Fruit fly (Drosophila melanogaster) whole organism, prepupa: ENCODE measurements around the gene CG1161.

Experiments used
- CG10669 ChIP-seq: fragments of 200-800 bp; sonication (Bioruptor generic); optimal IDR thresholded peaks from 3 replicates; lab custom pipeline; 2018; ENCODE audit warnings: missing biosample characterization, mild to moderate bottlenecking, missing genetic modification characterization, moderate library complexity
- CG11762 ChIP-seq: fragments of 200-800 bp; sonication (Bioruptor generic); optimal IDR thresholded peaks from 3 replicates; lab custom pipeline; 2016; ENCODE audit warnings: missing biosample characterization, missing genetic modification characterization; ENCODE audit not compliant: insufficient read depth
- CG15336 ChIP-seq: fragments of 200-800 bp; sonication (Bioruptor generic); IDR thresholded peaks from 2 replicates; pipeline ENCODE4 v1.3.6; 2022; ENCODE audit warnings: missing biosample characterization, missing genetic modification characterization
- CG16779 ChIP-seq: fragments of 200-800 bp; sonication (Bioruptor generic); optimal IDR thresholded peaks from 3 replicates; lab custom pipeline; 2017; ENCODE audit warnings: missing biosample characterization, mild to moderate bottlenecking, missing genetic modification characterization
- CG31627 ChIP-seq: fragments of 200-800 bp; sonication (Bioruptor generic); optimal IDR thresholded peaks from 3 replicates; lab custom pipeline; 2016; ENCODE audit warnings: missing biosample characterization, missing genetic modification characterization
- CG32006 ChIP-seq: fragments of 200-800 bp; sonication (Bioruptor generic); optimal IDR thresholded peaks from 3 replicates; lab custom pipeline; 2017; ENCODE audit warnings: missing biosample characterization, mild to moderate bottlenecking, missing genetic modification characterization
- CG34406 ChIP-seq: fragments of 200-800 bp; sonication (Bioruptor generic); optimal IDR thresholded peaks from 3 replicates; lab custom pipeline; 2016; ENCODE audit warnings: missing biosample characterization, missing genetic modification characterization
- CG3919 ChIP-seq: fragments of 200-800 bp; sonication (Bioruptor generic); optimal IDR thresholded peaks from 3 replicates; lab custom pipeline; 2016; ENCODE audit warnings: missing biosample characterization, missing genetic modification characterization
- CG4318 ChIP-seq: fragments of 200-800 bp; sonication (Bioruptor generic); optimal IDR thresholded peaks from 3 replicates; lab custom pipeline; 2017; ENCODE audit warnings: missing biosample characterization, mild to moderate bottlenecking, missing genetic modification characterization
- CG6276 ChIP-seq: fragments of 200-800 bp; sonication (Bioruptor generic); optimal IDR thresholded peaks from 2 replicates; lab custom pipeline; 2017; ENCODE audit warnings: missing biosample characterization, mild to moderate bottlenecking, missing genetic modification characterization
- CG6854 ChIP-seq: fragments of 200-800 bp; sonication (Bioruptor generic); optimal IDR thresholded peaks from 2 replicates; lab custom pipeline; 2017; ENCODE audit warnings: missing biosample characterization, mild to moderate bottlenecking, missing genetic modification characterization
- CG8119 ChIP-seq: fragments of 200-800 bp; sonication (Bioruptor generic); IDR thresholded peaks from 3 replicates; pipeline ENCODE4 v1.3.6; 2022; ENCODE audit warnings: missing biosample characterization, missing genetic modification characterization
- CG8319 ChIP-seq: fragments of 200-800 bp; sonication (Bioruptor generic); optimal IDR thresholded peaks from 3 replicates; lab custom pipeline; 2016; ENCODE audit warnings: missing biosample characterization, missing genetic modification characterization
- CG8632 ChIP-seq: fragments of 200-800 bp; sonication (Bioruptor generic); optimal IDR thresholded peaks from 3 replicates; lab custom pipeline; 2016; ENCODE audit warnings: missing biosample characterization, missing genetic modification characterization
- CG9139 ChIP-seq: fragments of 200-800 bp; sonication (Bioruptor generic); optimal IDR thresholded peaks from 3 replicates; lab custom pipeline; 2017; ENCODE audit warnings: missing biosample characterization, mild to moderate bottlenecking, missing genetic modification characterization
- Eip78C ChIP-seq: fragments of 200-800 bp; sonication (Bioruptor generic); peaks from one replicate; lab custom pipeline; 2016; ENCODE audit warnings: missing biosample characterization, missing genetic modification characterization
- Ets21C ChIP-seq: fragments of 200-800 bp; sonication (Bioruptor generic); optimal IDR thresholded peaks from 3 replicates; lab custom pipeline; 2016; ENCODE audit warnings: missing biosample characterization, missing genetic modification characterization
- Ets96B ChIP-seq: fragments of 200-800 bp; optimal IDR thresholded peaks from 2 replicates; lab custom pipeline; 2019; ENCODE audit warnings: missing biosample characterization, mild to moderate bottlenecking, missing genetic modification characterization, moderate library complexity
- Gug ChIP-seq: fragments of 200-800 bp; sonication (Bioruptor generic); IDR thresholded peaks from 2 replicates; pipeline ENCODE4 v1.3.6; 2022; ENCODE audit warnings: missing biosample characterization, missing genetic modification characterization
- Hr38 ChIP-seq: sonication (Bioruptor generic); optimal IDR thresholded peaks from 2 replicates; lab custom pipeline; 2016; ENCODE audit warnings: missing biosample characterization, missing genetic modification characterization
- Hr4 ChIP-seq: fragments of 200-800 bp; sonication (Bioruptor generic); optimal IDR thresholded peaks from 3 replicates; lab custom pipeline; 2016; ENCODE audit warnings: missing biosample characterization, missing genetic modification characterization
- Lpt ChIP-seq: fragments of 200-800 bp; sonication (Bioruptor generic); optimal IDR thresholded peaks from 3 replicates; lab custom pipeline; 2016; ENCODE audit warnings: missing biosample characterization, missing genetic modification characterization
- Met ChIP-seq: fragments of 200-800 bp; sonication (Bioruptor generic); optimal IDR thresholded peaks from 3 replicates; lab custom pipeline; 2016; ENCODE audit warnings: missing biosample characterization, missing genetic modification characterization
- Smox ChIP-seq: fragments of 200-800 bp; sonication (Bioruptor generic); optimal IDR thresholded peaks from 3 replicates; lab custom pipeline; 2016; ENCODE audit warnings: missing biosample characterization, missing genetic modification characterization
- Sox14 ChIP-seq: fragments of 200-800 bp; sonication (Bioruptor generic); optimal IDR thresholded peaks from 3 replicates; lab custom pipeline; 2016; ENCODE audit warnings: missing biosample characterization, missing genetic modification characterization
- Sox15 ChIP-seq: fragments of 200-800 bp; sonication (Bioruptor generic); optimal IDR thresholded peaks from 3 replicates; lab custom pipeline; 2016; ENCODE audit warnings: missing biosample characterization, missing genetic modification characterization
- cyc ChIP-seq: fragments of 200-800 bp; sonication (Bioruptor generic); optimal IDR thresholded peaks from 3 replicates; lab custom pipeline; 2016; ENCODE audit warnings: missing biosample characterization, missing genetic modification characterization
- dsx ChIP-seq: fragments of 200-800 bp; optimal IDR thresholded peaks from 3 replicates; lab custom pipeline; 2019; ENCODE audit warnings: missing biosample characterization, mild to moderate bottlenecking, missing genetic modification characterization, moderate library complexity; ENCODE audit not compliant: poor library complexity, severe bottlenecking
- eg ChIP-seq: fragments of 200-800 bp; sonication (Bioruptor generic); IDR thresholded peaks from 3 replicates; pipeline ENCODE4 v1.3.6; 2022; ENCODE audit warnings: missing biosample characterization, missing genetic modification characterization
- esn ChIP-seq: fragments of 200-800 bp; sonication (Bioruptor generic); optimal IDR thresholded peaks from 2 replicates; lab custom pipeline; 2016; ENCODE audit warnings: missing biosample characterization, mild to moderate bottlenecking, missing genetic modification characterization, moderate library complexity
- fd85E ChIP-seq: fragments of 200-800 bp; sonication (Bioruptor generic); optimal IDR thresholded peaks from 3 replicates; lab custom pipeline; 2016; ENCODE audit warnings: missing biosample characterization, missing genetic modification characterization
- fkh ChIP-seq: fragments of 200-800 bp; sonication (Bioruptor generic); optimal IDR thresholded peaks from 3 replicates; lab custom pipeline; 2017; ENCODE audit warnings: missing biosample characterization, mild to moderate bottlenecking, missing genetic modification characterization, moderate library complexity
- lz ChIP-seq: fragments of 200-800 bp; sonication (Bioruptor generic); optimal IDR thresholded peaks from 3 replicates; lab custom pipeline; 2016; ENCODE audit warnings: missing biosample characterization, missing genetic modification characterization
- net ChIP-seq: fragments of 200-800 bp; sonication (Bioruptor generic); optimal IDR thresholded peaks from 3 replicates; lab custom pipeline; 2016; ENCODE audit warnings: missing biosample characterization, missing genetic modification characterization
- pdm3 ChIP-seq: fragments of 200-800 bp; sonication (Bioruptor generic); optimal IDR thresholded peaks from 3 replicates; lab custom pipeline; 2016; ENCODE audit warnings: missing biosample characterization, missing genetic modification characterization
- salr ChIP-seq, 2 experiments: fragments of 200-800 bp; sonication (Bioruptor generic); optimal IDR thresholded peaks; 3 replicates each; lab custom pipeline; 2016 to 2018; ENCODE audit warnings: missing biosample characterization in 2 of 2, missing genetic modification characterization in 2 of 2, mild to moderate bottlenecking in 1 of 2
- spab ChIP-seq: fragments of 200-800 bp; sonication (Bioruptor generic); optimal IDR thresholded peaks from 2 replicates; lab custom pipeline; 2017; ENCODE audit warnings: missing biosample characterization, mild to moderate bottlenecking, missing genetic modification characterization, missing genetic modification reagents
- ss ChIP-seq, 2 experiments: fragments of 200-800 bp; sonication (Bioruptor generic); optimal IDR thresholded peaks; 2 replicates in 1 of 2; 3 replicates in 1 of 2; lab custom pipeline; 2017 to 2018; ENCODE audit warnings: mild to moderate bottlenecking in 2 of 2, missing biosample characterization in 2 of 2, missing genetic modification characterization in 2 of 2, moderate library complexity in 1 of 2
- topi ChIP-seq: fragments of 200-800 bp; sonication (Bioruptor generic); optimal IDR thresholded peaks from 3 replicates; lab custom pipeline; 2016; ENCODE audit warnings: missing biosample characterization, missing genetic modification characterization
- vri ChIP-seq: fragments of 200-800 bp; sonication (Bioruptor generic); optimal IDR thresholded peaks from 3 replicates; lab custom pipeline; 2016; ENCODE audit warnings: missing biosample characterization, mild to moderate bottlenecking, missing genetic modification characterization

The CG1161 gene

dm6 chr3R:5317654-5318129 lies 37.2 kb upstream of the CG1161 start (continued):
- TF ChIP-seq CG10669 (no peak), Sox14 (GFP tag; lab: Kevin White, UChicago) (no peak), CG6854 (GFP tag; lab: Kevin White, UChicago) (peak; percentile 42), lz (GFP tag; lab: Kevin White, UChicago) (no peak), Ets21C (GFP tag; lab: Kevin White, UChicago) (no peak), Hr4 (GFP tag; lab: Kevin White, UChicago) (no peak), salr (GFP tag; optimal IDR thresholded peaks at IDR 0.05; lab: Kevin White, UChicago) (peak in 1 of 2 experiments; percentile 11), CG3919 (no peak), Smox (GFP tag; lab: Kevin White, UChicago) (no peak), CG8319 (GFP tag; lab: Kevin White, UChicago) (no peak), spab (GFP tag; lab: Kevin White, UChicago) (no peak), cyc (GFP tag; lab: Kevin White, UChicago) (no peak)

dm6 chr3R:5319059-5319785 lies 35.7 kb upstream of the CG1161 start:
- TF ChIP-seq Eip78C (GFP tag; lab: Kevin White, UChicago): peak; percentile 69
- peak; percentile 44 for TF ChIP-seq Met (GFP tag; lab: Kevin White, UChicago)
- TF ChIP-seq vri (GFP tag; lab: Kevin White, UChicago): peak; percentile 70
- TF ChIP-seq CG9139 (GFP tag; lab: Kevin White, UChicago): no peak
- no peak for TF ChIP-seq CG3919
- no peak for TF ChIP-seq topi (GFP tag; lab: Kevin White, UChicago)
- no peak for TF ChIP-seq CG16779 (tag; lab: Kevin White, UChicago)
- TF ChIP-seq fkh (GFP tag; lab: Kevin White, UChicago): peak; percentile 88
- peak; percentile 24 for TF ChIP-seq esn (GFP tag; lab: Kevin White, UChicago)

- TF ChIP-seq ss (GFP tag; optimal IDR thresholded peaks at IDR 0.05; lab: Kevin White, UChicago): peak in 1 of 2 experiments; percentile 15
- peak; percentile 86 for TF ChIP-seq fkh (GFP tag; lab: Kevin White, UChicago)
- peak; percentile 60 for TF ChIP-seq Sox14 (GFP tag; lab: Kevin White, UChicago)
- peak; percentile 60 for TF ChIP-seq vri (GFP tag; lab: Kevin White, UChicago)
- TF ChIP-seq Eip78C (GFP tag; lab: Kevin White, UChicago): peak; percentile 71
- TF ChIP-seq eg (GFP tag; lab: Robert Waterston, UW): no peak
These were observed 34.2 kb upstream of the CG1161 start for dm6 chr3R:5320672-5321071.

dm6 chr3R:5322182-5322609 lies 32.7 kb upstream of the CG1161 start:
- TF ChIP-seq net (no peak), CG32006 (GFP tag; lab: Kevin White, UChicago) (no peak), lz (GFP tag; lab: Kevin White, UChicago) (no peak)

dm6 chr3R:5323741-5324538 lies 31.0 kb upstream of the CG1161 start:
- peak; percentile 33 for TF ChIP-seq CG9139 (GFP tag; lab: Kevin White, UChicago)
- TF ChIP-seq Hr4 (GFP tag; lab: Kevin White, UChicago): peak; percentile 68
- TF ChIP-seq CG6276 (GFP tag; lab: Kevin White, UChicago): peak; percentile 51
- no peak for TF ChIP-seq CG8632 (GFP tag; lab: Kevin White, UChicago)
- no peak for TF ChIP-seq fd85E
- no peak for TF ChIP-seq Ets96B (tag; lab: Kevin White, UChicago)
- TF ChIP-seq CG11762 (GFP tag; lab: Kevin White, UChicago): no peak
- no peak for TF ChIP-seq CG34406 (GFP tag; lab: Kevin White, UChicago)
- TF ChIP-seq CG16779 (tag; lab: Kevin White, UChicago): no peak
- TF ChIP-seq Gug (GFP tag; lab: Robert Waterston, UW): no peak
- TF ChIP-seq Lpt: no peak
- TF ChIP-seq Hr38 (GFP tag; lab: Kevin White, UChicago): no peak
- peak; percentile 19 for TF ChIP-seq CG4318 (GFP tag; lab: Kevin White, UChicago)
- peak; percentile 51 for TF ChIP-seq fkh (GFP tag; lab: Kevin White, UChicago)
- TF ChIP-seq dsx (GFP tag; lab: Kevin White, UChicago): peak; percentile 65
- TF ChIP-seq pdm3 (GFP tag; lab: Kevin White, UChicago): peak; percentile 41
- TF ChIP-seq CG15336: peak; percentile 78
- no peak for TF ChIP-seq Sox15
- TF ChIP-seq CG8119 (GFP tag; lab: Robert Waterston, UW): peak; percentile 46; the same call in 2 of the 3 replicates
- TF ChIP-seq CG31627 (GFP tag; lab: Kevin White, UChicago): no peak
- no peak for TF ChIP-seq Smox (GFP tag; lab: Kevin White, UChicago)
